Fruit fly (Drosophila melanogaster) whole organism, embryonic: Measurements from ENCODE around the gene CG43867.

Source experiments
- ATbp ChIP-seq: fragments of 200-800 bp; sonication (Bioruptor generic); optimal IDR thresholded peaks from 2 replicates; lab custom pipeline; 2017; ENCODE audit warnings: missing biosample characterization, mild to moderate bottlenecking, missing genetic modification characterization, missing genetic modification reagents
- Adf1 ChIP-seq: fragments of 200-800 bp; sonication (Bioruptor generic); IDR thresholded peaks from 2 replicates; pipeline ENCODE4 v1.3.6; 2022; ENCODE audit warnings: missing biosample characterization, missing genetic modification characterization
- CG10274 ChIP-seq: fragments of 200-800 bp; sonication (Bioruptor generic); optimal IDR thresholded peaks from 3 replicates; lab custom pipeline; 2017; ENCODE audit warnings: missing biosample characterization, mild to moderate bottlenecking, missing genetic modification characterization
- CG10565 ChIP-seq: fragments of 200-800 bp; sonication (Bioruptor generic); optimal IDR thresholded peaks from 3 replicates; lab custom pipeline; 2016; ENCODE audit warnings: missing biosample characterization, mild to moderate bottlenecking, missing genetic modification characterization
- CG10979 ChIP-seq: fragments of 200-800 bp; sonication (Bioruptor generic); optimal IDR thresholded peaks from 2 replicates; lab custom pipeline; 2018; ENCODE audit warnings: missing biosample characterization, mild to moderate bottlenecking, missing genetic modification characterization, moderate library complexity
- CG1233 ChIP-seq: fragments of 200-800 bp; sonication (Bioruptor generic); optimal IDR thresholded peaks from 4 replicates; lab custom pipeline; 2018; ENCODE audit warnings: missing biosample characterization, mild to moderate bottlenecking, missing genetic modification characterization
- CG15696 ChIP-seq: fragments of 200-800 bp; sonication (Bioruptor generic); optimal IDR thresholded peaks from 2 replicates; lab custom pipeline; 2019; ENCODE audit warnings: missing biosample characterization, mild to moderate bottlenecking, missing genetic modification characterization, moderate library complexity
- CG17328 ChIP-seq: fragments of 200-800 bp; sonication (Bioruptor generic); IDR thresholded peaks from 2 replicates; pipeline ENCODE4 v1.3.6; 2022; ENCODE audit warnings: missing biosample characterization, missing genetic modification characterization
- CG17385 ChIP-seq: fragments of 200-800 bp; sonication (Bioruptor generic); optimal IDR thresholded peaks from 3 replicates; lab custom pipeline; 2018; ENCODE audit warnings: missing biosample characterization, mild to moderate bottlenecking, missing genetic modification characterization
- CG2199 ChIP-seq: fragments of 200-800 bp; sonication (Bioruptor generic); IDR thresholded peaks from 3 replicates; pipeline ENCODE4 v1.3.6; 2022; ENCODE audit warnings: missing biosample characterization, missing genetic modification characterization
- CG3163 ChIP-seq: fragments of 200-800 bp; sonication (Bioruptor generic); optimal IDR thresholded peaks from 3 replicates; lab custom pipeline; 2016; ENCODE audit warnings: missing biosample characterization, missing genetic modification characterization
- CG32767 ChIP-seq: fragments of 200-800 bp; sonication (Bioruptor generic); IDR thresholded peaks from 2 replicates; pipeline ENCODE4 v1.3.6; 2022; ENCODE audit warnings: missing biosample characterization, missing genetic modification characterization
- CG4282 ChIP-seq: fragments of 200-800 bp; sonication (Bioruptor generic); optimal IDR thresholded peaks from 2 replicates; lab custom pipeline; 2016; ENCODE audit warnings: missing biosample characterization, missing genetic modification characterization
- CG6175 ChIP-seq: fragments of 200-800 bp; sonication (Bioruptor generic); IDR thresholded peaks from 3 replicates; pipeline ENCODE4 v1.3.6; 2022; ENCODE audit warnings: missing biosample characterization, missing genetic modification characterization
- CG6683 ChIP-seq: fragments of 200-800 bp; sonication (Bioruptor generic); optimal IDR thresholded peaks from 2 replicates; lab custom pipeline; 2017; ENCODE audit warnings: missing biosample characterization, mild to moderate bottlenecking, missing genetic modification characterization, missing genetic modification reagents
- CG7357 ChIP-seq: fragments of 200-800 bp; sonication (Bioruptor generic); IDR thresholded peaks from 3 replicates; pipeline ENCODE4 v1.3.6; 2022; ENCODE audit warnings: missing biosample characterization, missing genetic modification characterization
- CG7372 ChIP-seq: fragments of 200-800 bp; sonication (Bioruptor generic); IDR thresholded peaks from 2 replicates; pipeline ENCODE4 v1.3.6; 2022; ENCODE audit warnings: missing biosample characterization, missing genetic modification characterization
- Dek ChIP-seq: fragments of 200-800 bp; sonication (Bioruptor generic); optimal IDR thresholded peaks from 3 replicates; lab custom pipeline; 2019; ENCODE audit warnings: missing biosample characterization, mild to moderate bottlenecking, missing genetic modification characterization, moderate library complexity
- Doc2 ChIP-seq: fragments of 200-800 bp; sonication (Bioruptor generic); IDR thresholded peaks from 2 replicates; pipeline ENCODE4 v1.3.6; 2022; ENCODE audit warnings: missing biosample characterization, missing genetic modification characterization
- Dref ChIP-seq: fragments of 200-800 bp; sonication (Bioruptor generic); IDR thresholded peaks from 2 replicates; pipeline ENCODE4 v1.3.6; 2022; ENCODE audit warnings: missing biosample characterization, missing genetic modification characterization
- ERR ChIP-seq: fragments of 200-800 bp; sonication (Bioruptor generic); optimal IDR thresholded peaks from 2 replicates; lab custom pipeline; 2016; ENCODE audit warnings: missing biosample characterization, missing genetic modification characterization
- Eip74EF ChIP-seq, 2 experiments: fragments of 200-800 bp in 1 of 2; fragments of >200 bp in 1 of 2; sonication (Bioruptor generic) in 1 of 2; optimal IDR thresholded peaks; 2 replicates each; lab custom pipeline; 2017 to 2019; ENCODE audit warnings: missing biosample characterization in 2 of 2, missing genetic modification characterization in 2 of 2, mild to moderate bottlenecking in 1 of 2, moderate library complexity in 1 of 2
- MESR4 ChIP-seq: fragments of 200-800 bp; sonication (Bioruptor generic); optimal IDR thresholded peaks from 2 replicates; lab custom pipeline; 2018; ENCODE audit warnings: missing biosample characterization, mild to moderate bottlenecking, missing genetic modification characterization, moderate library complexity
- Mes4 ChIP-seq: fragments of 200-800 bp; sonication (Bioruptor generic); optimal IDR thresholded peaks from 2 replicates; lab custom pipeline; 2016; ENCODE audit warnings: missing biosample characterization, missing genetic modification characterization
- Myb ChIP-seq: fragments of 200-800 bp; sonication (Bioruptor generic); optimal IDR thresholded peaks from 2 replicates; lab custom pipeline; 2016; ENCODE audit warnings: missing biosample characterization, missing genetic modification characterization
- NFAT ChIP-seq: fragments of 200-800 bp; sonication (Bioruptor generic); IDR thresholded peaks from 2 replicates; pipeline ENCODE4 v1.3.6; 2022; ENCODE audit warnings: missing biosample characterization, missing genetic modification characterization
- Neu2 ChIP-seq: fragments of 200-800 bp; sonication (Bioruptor generic); optimal IDR thresholded peaks from 3 replicates; lab custom pipeline; 2016; ENCODE audit warnings: missing biosample characterization, missing genetic modification characterization, borderline replicate concordance
- Rx ChIP-seq: fragments of 200-800 bp; sonication (Bioruptor generic); IDR thresholded peaks from 2 replicates; pipeline ENCODE4 v1.3.6; 2022; ENCODE audit warnings: missing biosample characterization, missing genetic modification characterization
- Sry-β ChIP-seq: fragments of 200-800 bp; sonication (Bioruptor generic); optimal IDR thresholded peaks from 2 replicates; lab custom pipeline; 2018; ENCODE audit warnings: missing biosample characterization, mild to moderate bottlenecking, missing genetic modification characterization, moderate library complexity
- Sry-δ ChIP-seq: fragments of 200-800 bp; sonication (Bioruptor generic); optimal IDR thresholded peaks from 2 replicates; lab custom pipeline; 2016; ENCODE audit warnings: missing biosample characterization, missing genetic modification characterization
- Stat92E ChIP-seq, 3 experiments: fragments of >200 bp in 2 of 3; fragments of 200-800 bp in 1 of 3; sonication (Bioruptor generic) in 1 of 3; optimal IDR thresholded peaks; 2 replicates each; lab custom pipeline; 2017 to 2019; ENCODE audit warnings: missing biosample characterization in 3 of 3, missing genetic modification characterization in 3 of 3, mild to moderate bottlenecking in 1 of 3, moderate library complexity in 1 of 3
- Tbp ChIP-seq: fragments of >200 bp; optimal IDR thresholded peaks from 2 replicates; lab custom pipeline; 2018; ENCODE audit warnings: missing biosample characterization, missing genetic modification characterization
- bigmax ChIP-seq: fragments of 200-800 bp; sonication (Bioruptor generic); optimal IDR thresholded peaks from 2 replicates; lab custom pipeline; 2018; ENCODE audit warnings: missing biosample characterization, mild to moderate bottlenecking, missing genetic modification characterization
- chinmo ChIP-seq: fragments of 200-800 bp; sonication (Bioruptor generic); IDR thresholded peaks from 4 replicates; pipeline ENCODE4 v1.3.6; 2022; ENCODE audit warnings: missing biosample characterization, missing genetic modification characterization; ENCODE audit not compliant: partially characterized antibody
- crp ChIP-seq, 2 experiments: fragments of 200-800 bp; sonication (Bioruptor generic); optimal IDR thresholded peaks; 2 replicates in 1 of 2; 3 replicates in 1 of 2; lab custom pipeline; 2017; ENCODE audit warnings: missing biosample characterization in 2 of 2, missing genetic modification characterization in 2 of 2, mild to moderate bottlenecking in 1 of 2, moderate library complexity in 1 of 2
- da ChIP-seq: fragments of 200-800 bp; sonication (Bioruptor generic); optimal IDR thresholded peaks from 2 replicates; lab custom pipeline; 2016; ENCODE audit warnings: missing biosample characterization, missing genetic modification characterization
- dati ChIP-seq: fragments of 200-800 bp; sonication (Bioruptor generic); IDR thresholded peaks from 2 replicates; pipeline ENCODE4 v1.3.6; 2022; ENCODE audit warnings: missing biosample characterization, missing genetic modification characterization
- ems ChIP-seq: fragments of 200-800 bp; sonication (Bioruptor generic); optimal IDR thresholded peaks from 3 replicates; lab custom pipeline; 2016; ENCODE audit warnings: missing biosample characterization, missing genetic modification characterization
- ewg ChIP-seq: fragments of 200-800 bp; sonication (Bioruptor generic); optimal IDR thresholded peaks from 3 replicates; lab custom pipeline; 2017; ENCODE audit warnings: mild to moderate bottlenecking, missing biosample characterization, missing genetic modification reagents, missing genetic modification characterization
- gro ChIP-seq: fragments of 200-800 bp; sonication (Bioruptor generic); optimal IDR thresholded peaks from 2 replicates; lab custom pipeline; 2016; ENCODE audit warnings: missing biosample characterization, missing genetic modification characterization
- hth ChIP-seq: fragments of >200 bp; optimal IDR thresholded peaks from 2 replicates; lab custom pipeline; 2017; ENCODE audit warnings: inconsistent platforms
- mam ChIP-seq: fragments of 200-800 bp; sonication (Bioruptor generic); optimal IDR thresholded peaks from 3 replicates; lab custom pipeline; 2016; ENCODE audit warnings: missing biosample characterization, missing genetic modification characterization
- nmo ChIP-seq: fragments of 200-800 bp; sonication (Bioruptor generic); optimal IDR thresholded peaks from 2 replicates; lab custom pipeline; 2018; ENCODE audit warnings: missing biosample characterization, mild to moderate bottlenecking, missing genetic modification characterization, moderate library complexity
- oc ChIP-seq: fragments of 200-800 bp; sonication (Bioruptor generic); optimal IDR thresholded peaks from 2 replicates; lab custom pipeline; 2018; ENCODE audit warnings: missing biosample characterization, mild to moderate bottlenecking, missing genetic modification characterization, moderate library complexity
- otp ChIP-seq: fragments of 200-800 bp; sonication (Bioruptor generic); IDR thresholded peaks from 3 replicates; pipeline ENCODE4, ENCODE4 v1.3.6; 2022; ENCODE audit warnings: missing biosample characterization, missing genetic modification characterization
- pb ChIP-seq: fragments of 200-800 bp; sonication (Bioruptor generic); optimal IDR thresholded peaks from 3 replicates; lab custom pipeline; 2016; ENCODE audit warnings: missing biosample characterization, missing genetic modification characterization
- sens ChIP-seq: fragments of 200-800 bp; sonication (Bioruptor generic); peaks from one replicate; lab custom pipeline; 2016; ENCODE audit warnings: missing biosample characterization, missing genetic modification characterization
- sima ChIP-seq: fragments of 200-800 bp; sonication (Bioruptor generic); optimal IDR thresholded peaks from 2 replicates; lab custom pipeline; 2016; ENCODE audit warnings: missing biosample characterization, missing genetic modification characterization
- twi ChIP-seq: fragments of 200-800 bp; optimal IDR thresholded peaks from 2 replicates; lab custom pipeline; 2019; ENCODE audit warnings: missing biosample characterization, mild to moderate bottlenecking, missing genetic modification characterization, moderate library complexity
- wor ChIP-seq: fragments of 200-800 bp; sonication (Bioruptor generic); IDR thresholded peaks from 2 replicates; pipeline ENCODE4 v1.3.6; 2022; ENCODE audit warnings: missing biosample characterization, missing genetic modification characterization
- zen2 ChIP-seq: fragments of 200-800 bp; sonication (Bioruptor generic); IDR thresholded peaks from 3 replicates; pipeline ENCODE4 v1.3.6; 2022; ENCODE audit warnings: missing biosample characterization, missing genetic modification characterization; ENCODE audit not compliant: partially characterized antibody

CG43867 gene

DNA sequence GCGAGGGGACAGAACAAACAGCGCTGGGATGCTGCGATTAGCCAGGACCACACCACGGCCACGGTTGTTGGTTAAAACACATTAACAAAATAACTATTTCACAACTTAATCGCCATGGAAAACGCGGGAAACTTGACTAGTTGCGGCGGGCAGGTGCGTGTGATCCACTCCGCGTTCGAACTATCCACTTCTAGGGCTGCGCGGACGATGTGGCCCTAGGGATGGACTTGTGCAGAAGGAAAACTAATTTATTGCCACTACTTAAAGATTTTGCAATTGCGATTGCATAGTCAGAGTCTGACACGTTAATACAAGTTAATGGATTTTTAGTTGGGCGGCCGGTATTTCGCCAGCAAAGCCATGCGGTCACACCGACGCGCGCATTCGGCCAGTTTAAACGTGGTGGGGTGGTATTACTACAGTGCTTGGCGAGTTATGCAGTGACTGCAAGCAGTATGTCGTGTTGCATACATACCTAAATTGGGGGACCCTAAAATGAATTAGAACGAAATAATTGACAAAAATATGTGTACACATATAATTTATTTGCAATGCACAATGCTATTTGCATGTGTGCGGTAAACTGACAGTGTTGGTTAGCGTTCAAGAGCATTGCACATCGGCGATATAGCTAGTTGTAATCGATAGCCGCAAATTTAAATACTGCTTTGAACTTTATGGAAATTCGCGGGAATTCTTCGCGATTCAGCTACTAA, 126.5 kb downstream of the CG43867 start, which contains the start of gene Rbf (continued):
- no peak for TF ChIP-seq chinmo (GFP tag; lab: Robert Waterston, UW)
- TF ChIP-seq CG10565 (GFP tag; lab: Kevin White, UChicago) = no peak
- TF ChIP-seq Dref (GFP tag; lab: Robert Waterston, UW) = peak; percentile 69
- TF ChIP-seq otp (GFP tag; lab: Robert Waterston, UW) = no peak
- TF ChIP-seq CG4282 (GFP tag; lab: Kevin White, UChicago) = no peak
- no peak for TF ChIP-seq Tbp (GFP tag; lab: Kevin White, UChicago)
- no peak for TF ChIP-seq Rx (GFP tag; lab: Robert Waterston, UW)
- no peak for TF ChIP-seq CG7357
- TF ChIP-seq sens (GFP tag; lab: Kevin White, UChicago) = peak; percentile 75
- no peak for TF ChIP-seq CG6683 (GFP tag; lab: Kevin White, UChicago)
- TF ChIP-seq CG1233 (GFP tag; lab: Kevin White, UChicago) = no peak
- TF ChIP-seq CG10979 = no peak
- no peak for TF ChIP-seq twi (tag; lab: Kevin White, UChicago)
- no peak for TF ChIP-seq gro (GFP tag; lab: Kevin White, UChicago)
- peak; percentile 42 for TF ChIP-seq nmo (GFP tag; lab: Kevin White, UChicago)
- TF ChIP-seq Stat92E (GFP tag; optimal IDR thresholded peaks at IDR 0.05; lab: Kevin White, UChicago) = peak in 1 of 3 experiments; percentile 16
- no peak for TF ChIP-seq oc (tag; lab: Kevin White, UChicago)
- peak; percentile 77 for TF ChIP-seq Myb (GFP tag; lab: Kevin White, UChicago)
- peak; percentile 26 for TF ChIP-seq mam
- no peak for TF ChIP-seq CG32767 (GFP tag; lab: Robert Waterston, UW)
- no peak for TF ChIP-seq NFAT (GFP tag; lab: Robert Waterston, UW)
- no peak for TF ChIP-seq hth (lab: Kevin White, UChicago)
- no peak for TF ChIP-seq CG7372
- TF ChIP-seq sima (GFP tag; lab: Kevin White, UChicago) = no peak
- peak; percentile 50 for TF ChIP-seq MESR4 (GFP tag; lab: Kevin White, UChicago)
- no peak for TF ChIP-seq CG17328
- TF ChIP-seq da (GFP tag; lab: Kevin White, UChicago) = no peak
- TF ChIP-seq Mes4 = no peak
- no peak for TF ChIP-seq Dek (tag; lab: Kevin White, UChicago)
- no peak for TF ChIP-seq CG15696 (tag; lab: Kevin White, UChicago)
- TF ChIP-seq CG10274 (GFP tag; lab: Kevin White, UChicago) = no peak
- TF ChIP-seq pb (GFP tag; lab: Kevin White, UChicago) = no peak
- TF ChIP-seq crp (GFP tag; optimal IDR thresholded peaks at IDR 0.05; lab: Kevin White, UChicago) = no peak
- TF ChIP-seq Sry-δ = peak; percentile 72
- TF ChIP-seq bigmax (GFP tag; lab: Kevin White, UChicago) = no peak
- TF ChIP-seq dati = no peak
- TF ChIP-seq Neu2 (GFP tag; lab: Kevin White, UChicago) = no peak
- no peak for TF ChIP-seq CG2199 (GFP tag; lab: Robert Waterston, UW)
- TF ChIP-seq zen2 (GFP tag; lab: Robert Waterston, UW) = peak; percentile 46; the same call in 1 of the 3 replicates
- no peak for TF ChIP-seq Sry-β (GFP tag; lab: Kevin White, UChicago)
- TF ChIP-seq CG17385 (GFP tag; lab: Kevin White, UChicago) = no peak
- TF ChIP-seq ems (GFP tag; lab: Kevin White, UChicago) = no peak
- no peak for TF ChIP-seq wor (GFP tag; lab: Robert Waterston, UW)
- TF ChIP-seq CG3163 = no peak
- TF ChIP-seq Adf1 (GFP tag; lab: Robert Waterston, UW) = no peak
- no peak for TF ChIP-seq Doc2 (GFP tag; lab: Robert Waterston, UW)
- TF ChIP-seq ATbp (GFP tag; lab: Kevin White, UChicago) = no peak
- TF ChIP-seq ewg = no peak
- TF ChIP-seq ERR (GFP tag; lab: Kevin White, UChicago) = no peak
- no peak for TF ChIP-seq CG6175 (GFP tag; lab: Robert Waterston, UW)
- no peak for TF ChIP-seq Eip74EF (GFP tag; optimal IDR thresholded peaks at IDR 0.05; lab: Kevin White, UChicago)
